Fruit fly (Drosophila melanogaster): ENCODE data around the gene CG31606.

Gene CG31606

DNA sequence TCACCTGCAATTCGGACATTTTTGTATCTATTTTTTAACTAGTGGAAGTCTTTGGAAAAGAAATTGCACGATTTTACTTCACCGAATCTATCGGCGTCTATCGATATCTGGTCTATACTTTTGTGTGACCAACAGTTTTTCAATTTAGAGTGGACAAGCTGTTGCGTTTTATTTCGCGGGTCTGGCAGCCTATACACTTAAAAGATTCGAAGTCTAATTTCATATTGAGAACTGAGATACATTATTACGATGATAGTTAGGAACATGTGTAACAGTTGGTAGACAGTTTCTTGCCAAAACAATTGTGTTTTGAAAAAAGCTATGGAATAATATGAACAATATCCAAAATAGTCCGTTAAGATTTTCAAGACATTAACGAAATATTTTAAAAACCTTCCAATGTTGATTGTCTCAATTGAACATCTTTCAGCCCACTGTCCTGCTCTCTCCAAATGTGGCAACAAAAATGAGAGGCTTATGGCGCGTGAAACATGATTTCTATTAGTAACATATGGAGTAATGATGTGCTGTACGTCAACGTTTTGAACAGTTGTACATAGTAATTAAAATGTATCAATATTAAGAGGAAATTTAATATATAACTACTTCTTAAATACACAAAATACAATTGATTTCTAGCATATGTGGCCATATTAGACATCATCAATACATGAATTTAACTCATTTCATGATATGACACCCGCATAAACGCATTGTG, 15.1 kb downstream of the CG31606 start, which contains the start of gene Acbp1:
Gene Acbp1 (minus strand): TSS at position 146 of the 718 bp plus-strand sequence.
- TF ChIP-seq kay (GFP tag; ENCODE audit: borderline replicate concordance) (peak; percentile 92), ovo (GFP tag; optimal IDR thresholded peaks at IDR 0.05) (peak; percentile 88), CG33017 (tag; optimal IDR thresholded peaks at IDR 0.05) (peak; percentile 99), CG7045 (GFP tag; optimal IDR thresholded peaks at IDR 0.05) (peak; percentile 98), Mnt (GFP tag; optimal IDR thresholded peaks at IDR 0.05) (peak; percentile 92), toe (GFP tag; optimal IDR thresholded peaks at IDR 0.05) (peak; percentile 97), CG7101 (tag; optimal IDR thresholded peaks at IDR 0.05) (peak; percentile 97), pad (GFP tag; optimal IDR thresholded peaks at IDR 0.05) (peak; percentile 87), CG12768 (GFP tag; optimal IDR thresholded peaks at IDR 0.05) (peak; percentile 98), Clk (GFP tag; optimal IDR thresholded peaks at IDR 0.05) (peak; percentile 95), CG1620 (GFP tag; optimal IDR thresholded peaks at IDR 0.05) (peak; percentile 85), CG5204 (GFP tag; optimal IDR thresholded peaks at IDR 0.05) (peak; percentile 95), CG11617 (GFP tag; optimal IDR thresholded peaks at IDR 0.05) (peak; percentile 100), CG14711 (tag; optimal IDR thresholded peaks at IDR 0.05) (peak; percentile 92), cnc (optimal IDR thresholded peaks at IDR 0.05) (no peak), cic (GFP tag; optimal IDR thresholded peaks at IDR 0.05) (peak; percentile 91), Hr96 (GFP tag; optimal IDR thresholded peaks at IDR 0.05) (peak; percentile 95), tj (GFP tag; optimal IDR thresholded peaks at IDR 0.05) (peak; percentile 90), Crg-1 (GFP tag; optimal IDR thresholded peaks at IDR 0.05) (peak; percentile 87), bab1 (GFP tag; optimal IDR thresholded peaks at IDR 0.05) (peak; percentile 99)

DNA sequence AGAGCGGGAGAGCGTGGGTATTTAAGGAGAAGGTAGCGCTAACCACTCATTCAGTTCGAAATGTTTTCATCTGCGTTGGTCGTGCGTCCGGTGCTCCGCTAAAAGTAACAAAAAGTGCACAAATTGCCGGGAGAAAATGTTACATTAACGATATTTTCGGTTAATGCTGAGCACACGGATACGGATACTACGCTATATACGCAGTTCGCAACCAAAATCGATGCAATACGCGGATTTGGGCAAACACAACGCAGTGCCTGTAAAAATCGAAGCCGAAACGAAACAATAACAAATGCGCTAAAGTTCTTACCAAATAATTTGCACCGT, 15.6 kb downstream of the CG31606 start, which contains the start of gene Piezo:
Gene Piezo (plus strand): TSS at position 49 of the 327 bp plus-strand sequence.
- TF ChIP-seq Clk (GFP tag; optimal IDR thresholded peaks at IDR 0.05) (no peak), CG11617 (GFP tag; optimal IDR thresholded peaks at IDR 0.05) (no peak), CG14711 (tag; optimal IDR thresholded peaks at IDR 0.05) (no peak), tj (GFP tag; optimal IDR thresholded peaks at IDR 0.05) (peak; percentile 65), Mnt (GFP tag; optimal IDR thresholded peaks at IDR 0.05) (peak; percentile 61), bab1 (GFP tag; optimal IDR thresholded peaks at IDR 0.05) (no peak), CG12768 (GFP tag; optimal IDR thresholded peaks at IDR 0.05) (no peak), pad (GFP tag; optimal IDR thresholded peaks at IDR 0.05) (no peak), Crg-1 (GFP tag; optimal IDR thresholded peaks at IDR 0.05) (no peak), cic (GFP tag; optimal IDR thresholded peaks at IDR 0.05) (peak; percentile 5), CG7101 (tag; optimal IDR thresholded peaks at IDR 0.05) (no peak), Hr96 (GFP tag; optimal IDR thresholded peaks at IDR 0.05) (no peak), CG1620 (GFP tag; optimal IDR thresholded peaks at IDR 0.05) (no peak), ovo (GFP tag; optimal IDR thresholded peaks at IDR 0.05) (no peak), toe (GFP tag; optimal IDR thresholded peaks at IDR 0.05) (no peak), CG5204 (GFP tag; optimal IDR thresholded peaks at IDR 0.05) (no peak)

DNA sequence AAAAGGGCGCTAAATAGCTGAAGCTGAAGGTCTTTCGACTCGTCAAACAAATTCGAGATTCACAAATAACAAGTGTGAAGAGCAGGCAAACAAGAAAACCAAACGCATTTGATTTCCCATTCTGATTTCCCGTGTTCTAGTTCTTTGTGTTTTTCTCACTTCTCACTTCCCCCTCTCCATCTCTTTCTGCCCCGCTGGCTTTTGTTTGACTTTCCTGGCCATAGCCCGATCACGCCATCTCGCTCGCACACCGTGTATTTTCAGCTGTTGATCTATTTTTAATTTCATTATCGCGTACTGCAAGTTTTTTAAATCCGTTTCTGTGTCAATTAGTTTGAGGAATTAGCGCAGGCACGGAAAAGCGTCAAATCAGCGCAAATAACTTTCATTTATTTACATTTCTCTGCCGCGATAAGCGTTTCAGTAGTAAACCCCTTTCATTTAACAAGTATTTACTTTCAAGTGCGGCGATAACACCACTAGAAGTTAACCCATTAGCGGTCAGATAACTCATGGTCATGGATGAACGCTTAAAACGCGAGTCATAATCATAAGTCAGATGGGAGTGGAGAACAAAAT, 16.3 kb downstream of the CG31606 start:
- TF ChIP-seq Clk (GFP tag; optimal IDR thresholded peaks at IDR 0.05) (no peak), cnc (optimal IDR thresholded peaks at IDR 0.05) (no peak), CG11617 (GFP tag; optimal IDR thresholded peaks at IDR 0.05) (peak; percentile 51), ovo (GFP tag; optimal IDR thresholded peaks at IDR 0.05) (no peak), pad (GFP tag; optimal IDR thresholded peaks at IDR 0.05) (peak; percentile 25), toe (GFP tag; optimal IDR thresholded peaks at IDR 0.05) (peak; percentile 43), tj (GFP tag; optimal IDR thresholded peaks at IDR 0.05) (peak; percentile 58), Hr96 (GFP tag; optimal IDR thresholded peaks at IDR 0.05) (peak; percentile 34), CG33017 (tag; optimal IDR thresholded peaks at IDR 0.05) (peak; percentile 61), Mnt (GFP tag; optimal IDR thresholded peaks at IDR 0.05) (peak; percentile 40), CG12768 (GFP tag; optimal IDR thresholded peaks at IDR 0.05) (peak; percentile 78), cic (GFP tag; optimal IDR thresholded peaks at IDR 0.05) (peak; percentile 88), CG7045 (GFP tag; optimal IDR thresholded peaks at IDR 0.05) (peak; percentile 70), Crg-1 (GFP tag; optimal IDR thresholded peaks at IDR 0.05) (peak; percentile 43), CG7101 (tag; optimal IDR thresholded peaks at IDR 0.05) (peak; percentile 38), CG14711 (tag; optimal IDR thresholded peaks at IDR 0.05) (no peak), CG5204 (GFP tag; optimal IDR thresholded peaks at IDR 0.05) (peak; percentile 33), CG1620 (GFP tag; optimal IDR thresholded peaks at IDR 0.05) (no peak), bab1 (GFP tag; optimal IDR thresholded peaks at IDR 0.05) (peak; percentile 33), kay (GFP tag; ENCODE audit: borderline replicate concordance) (no peak)

DNA sequence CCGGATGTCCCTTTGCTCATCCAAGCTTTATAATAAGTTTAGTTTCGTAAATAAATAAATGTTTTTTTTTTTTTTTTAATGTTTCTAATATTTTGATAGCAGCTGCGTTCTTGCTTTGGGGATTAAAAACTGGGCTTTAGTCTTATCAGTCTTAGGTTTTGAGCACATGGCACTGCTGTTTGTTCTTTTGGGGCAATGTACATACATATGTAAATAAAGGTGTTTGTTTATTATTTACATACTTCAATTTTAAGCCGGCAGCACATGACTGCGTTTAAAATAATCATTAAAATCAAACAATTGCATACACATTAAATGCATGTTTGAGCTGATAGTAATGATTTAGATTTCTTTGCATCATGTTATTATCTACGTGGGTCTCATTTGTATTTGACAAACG, 16.8 kb downstream of the CG31606 start:
- TF ChIP-seq kay (GFP tag; ENCODE audit: borderline replicate concordance), result peak; percentile 24
- TF ChIP-seq cic (GFP tag; optimal IDR thresholded peaks at IDR 0.05), result no peak
- TF ChIP-seq toe (GFP tag; optimal IDR thresholded peaks at IDR 0.05), result no peak

DNA sequence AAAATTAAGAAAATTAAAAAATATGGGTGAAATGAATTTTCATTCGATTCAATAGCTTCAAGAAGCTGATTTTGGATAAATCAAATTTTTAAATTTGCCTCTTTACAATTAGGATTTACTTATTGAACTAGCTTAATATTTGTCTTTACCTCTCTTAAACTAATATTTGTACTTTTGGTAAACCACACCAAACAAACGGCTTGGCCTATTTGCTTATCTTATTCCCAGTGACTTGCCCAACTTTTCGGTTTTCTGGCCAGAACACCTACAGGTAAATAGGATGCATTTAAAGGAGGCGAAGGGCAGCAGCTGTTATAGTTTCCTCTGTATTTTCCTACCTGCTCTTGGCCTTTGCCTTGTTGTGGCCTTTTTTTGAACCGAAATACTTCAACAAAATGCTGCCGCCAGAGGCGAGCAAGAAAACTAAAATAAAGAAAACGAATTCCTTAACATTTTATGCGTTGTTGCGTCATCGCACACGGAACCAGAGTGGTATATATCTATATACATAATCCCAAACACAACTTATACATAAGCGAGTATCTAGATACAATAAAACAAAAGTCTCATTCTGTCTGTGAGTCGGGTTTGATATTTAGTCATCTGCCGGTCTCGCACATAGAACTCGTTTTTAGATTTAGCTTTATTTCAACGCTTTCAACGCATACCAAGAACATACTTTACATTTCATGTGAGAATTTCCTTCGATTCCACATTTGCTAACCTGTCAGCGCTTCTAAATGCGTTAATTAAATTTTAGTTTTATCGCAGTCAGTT, 18.6 kb downstream of the CG31606 start:
- TF ChIP-seq kay (GFP tag; ENCODE audit: borderline replicate concordance) (peak; percentile 19), CG5204 (GFP tag; optimal IDR thresholded peaks at IDR 0.05) (no peak), ovo (GFP tag; optimal IDR thresholded peaks at IDR 0.05) (no peak)
